Fruit fly (Drosophila melanogaster) S2 (cell line): ENCODE data around the gene Kaz.

Experiments
- CG8478 ChIP-seq: fragments of >200 bp; optimal IDR thresholded peaks from 2 replicates; lab custom pipeline; 2018
- CTCF ChIP-seq, 2 experiments: fragments of >200 bp; optimal IDR thresholded peaks; 2 replicates each; lab custom pipeline; 2018

DNA sequence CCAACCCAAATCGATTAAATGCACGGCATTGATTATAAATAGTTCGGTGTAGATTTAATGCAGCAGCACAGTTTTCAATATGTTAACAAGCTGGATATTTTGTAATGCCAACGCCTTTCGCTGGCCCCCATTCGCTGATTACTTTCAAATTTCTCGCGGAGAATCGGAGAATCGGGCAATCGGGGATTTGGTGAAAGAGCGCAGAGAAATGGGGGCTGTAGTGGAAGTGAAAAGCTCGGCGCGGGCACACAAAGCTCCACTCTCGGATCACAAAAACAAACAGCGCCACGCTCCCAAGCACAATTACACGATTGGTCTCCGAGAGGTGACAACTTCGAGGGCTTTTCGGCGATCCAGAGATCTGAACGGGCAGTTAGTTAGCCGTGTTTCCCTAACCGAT lies 11.9 kb upstream of the Kaz start, which contains the start of gene Esp:
- TF ChIP-seq CTCF (optimal IDR thresholded peaks at IDR 0.05; lab: Kevin White, UChicago) = no peak
- TF ChIP-seq CG8478 (lab: Kevin White, UChicago) = no peak
